Fruit fly (Drosophila melanogaster): ENCODE results near the gene CG7655.
A peak's percentile ranks its signal among the peaks of the same experiment; 100 is the strongest.

CG7655 gene

dm6 chr3R:17679368-17679997, 3.0 kb upstream of the CG7655 start (continued):
- TF ChIP-seq nom (GFP tag; optimal IDR thresholded peaks at IDR 0.05), result peak; percentile 54
- TF ChIP-seq H2.0 (GFP tag; IDR thresholded peaks at IDR 0.05), result no peak
- no peak for TF ChIP-seq CG6175 (GFP tag; IDR thresholded peaks at IDR 0.05)
- no peak for TF ChIP-seq CG11696 (GFP tag; IDR thresholded peaks at IDR 0.05)
- no peak for TF ChIP-seq amos (GFP tag; IDR thresholded peaks at IDR 0.05; ENCODE audit: partially characterized antibody)
- no peak for TF ChIP-seq Myb (GFP tag; optimal IDR thresholded peaks at IDR 0.05)
- TF ChIP-seq Doc3 (GFP tag; IDR thresholded peaks at IDR 0.05; ENCODE audit: partially characterized antibody), result no peak
- no peak for TF ChIP-seq B-H2 (GFP tag; optimal IDR thresholded peaks at IDR 0.05)
- TF ChIP-seq Asciz (GFP tag; optimal IDR thresholded peaks at IDR 0.05), result no peak
- TF ChIP-seq trh (GFP tag; optimal IDR thresholded peaks at IDR 0.05), result no peak
- peak; percentile 10 for TF ChIP-seq CG12155 (GFP tag; optimal IDR thresholded peaks at IDR 0.05)
- TF ChIP-seq CG11504 (tag; optimal IDR thresholded peaks at IDR 0.05), result no peak
- TF ChIP-seq CG12299 (tag; optimal IDR thresholded peaks at IDR 0.05), result no peak
- TF ChIP-seq HLH4C (GFP tag; IDR thresholded peaks at IDR 0.05; ENCODE audit: partially characterized antibody), result no peak
- TF ChIP-seq Drgx (GFP tag; IDR thresholded peaks at IDR 0.05), result peak; percentile 78; the same call in 1 of the 2 replicates
- no peak for TF ChIP-seq Dll (GFP tag; IDR thresholded peaks at IDR 0.05; ENCODE audit: partially characterized antibody)
- no peak for TF ChIP-seq otp (GFP tag; IDR thresholded peaks at IDR 0.05)
- no peak for TF ChIP-seq gfzf (GFP tag; optimal IDR thresholded peaks at IDR 0.05)
- no peak for TF ChIP-seq sd (tag; optimal IDR thresholded peaks at IDR 0.05)
- TF ChIP-seq D19B (GFP tag; optimal IDR thresholded peaks at IDR 0.05), result no peak
- no peak for TF ChIP-seq Doc2 (GFP tag; IDR thresholded peaks at IDR 0.05)
- no peak for TF ChIP-seq gsb-n (tag; optimal IDR thresholded peaks at IDR 0.05)
- no peak for TF ChIP-seq peb (GFP tag; IDR thresholded peaks at IDR 0.05)
- TF ChIP-seq yki (optimal IDR thresholded peaks at IDR 0.05), result no peak
- TF ChIP-seq CG14441 (GFP tag; IDR thresholded peaks at IDR 0.05), result no peak
- TF ChIP-seq CG30431 (GFP tag; optimal IDR thresholded peaks at IDR 0.05), result no peak
- TF ChIP-seq ERR (GFP tag; optimal IDR thresholded peaks at IDR 0.05), result no peak
- no peak for TF ChIP-seq CG6683 (GFP tag; optimal IDR thresholded peaks at IDR 0.05)
- no peak for TF ChIP-seq onecut (GFP tag; IDR thresholded peaks at IDR 0.05)
- TF ChIP-seq CG15479 (GFP tag; optimal IDR thresholded peaks at IDR 0.05), result no peak
- no peak for TF ChIP-seq Fer1 (GFP tag; optimal IDR thresholded peaks at IDR 0.05)
- no peak for TF ChIP-seq BtbVII (GFP tag; optimal IDR thresholded peaks at IDR 0.05)
- no peak for TF ChIP-seq Ssrp (tag; optimal IDR thresholded peaks at IDR 0.05)
- TF ChIP-seq Dek (tag; optimal IDR thresholded peaks at IDR 0.05), result no peak
- TF ChIP-seq NFAT (GFP tag; IDR thresholded peaks at IDR 0.05), result no peak
- peak; percentile 30 for TF ChIP-seq CG18262 (tag; optimal IDR thresholded peaks at IDR 0.05)
- no peak for TF ChIP-seq en (GFP tag; optimal IDR thresholded peaks at IDR 0.05)
- no peak for TF ChIP-seq CG33557 (GFP tag; optimal IDR thresholded peaks at IDR 0.05)
- TF ChIP-seq CG13775 (GFP tag; optimal IDR thresholded peaks at IDR 0.05), result peak; percentile 36
- no peak for TF ChIP-seq Vsx1 (GFP tag; optimal IDR thresholded peaks at IDR 0.05)
- peak; percentile 71 for TF ChIP-seq sens (GFP tag)
- TF ChIP-seq CG14965 (GFP tag; optimal IDR thresholded peaks at IDR 0.05; ENCODE audit: borderline replicate concordance), result no peak
- TF ChIP-seq CG18764 (GFP tag; optimal IDR thresholded peaks at IDR 0.05), result no peak
- no peak for TF ChIP-seq NfI (GFP tag; optimal IDR thresholded peaks at IDR 0.05)
- TF ChIP-seq CG3726 (GFP tag; IDR thresholded peaks at IDR 0.05), result no peak
- TF ChIP-seq Hr51 (GFP tag; optimal IDR thresholded peaks at IDR 0.05), result no peak
- no peak for TF ChIP-seq ssp (GFP tag; IDR thresholded peaks at IDR 0.05)
- no peak for TF ChIP-seq nau (GFP tag; optimal IDR thresholded peaks at IDR 0.05)
- TF ChIP-seq CG9727 (GFP tag; optimal IDR thresholded peaks at IDR 0.05), result peak; percentile 35
- TF ChIP-seq tll (GFP tag; optimal IDR thresholded peaks at IDR 0.05), result no peak
